Worm (Caenorhabditis elegans): Measurements from ENCODE around the gene K02D10.3.

K02D10.3 gene

ce11 chrIII:8795595-8796141, 23.9 kb upstream of the K02D10.3 start:
- TF ChIP-seq npax-4 (tag; optimal IDR thresholded peaks at IDR 0.05) (no peak), ceh-31 (tag; optimal IDR thresholded peaks at IDR 0.05) (peak; percentile 92), K02D7.2 (tag; optimal IDR thresholded peaks at IDR 0.05) (no peak), unc-42 (tag; optimal IDR thresholded peaks at IDR 0.05) (peak; percentile 69), dve-1 (tag; optimal IDR thresholded peaks at IDR 0.05) (peak; percentile 90), hlh-6 (tag; optimal IDR thresholded peaks at IDR 0.05) (peak; percentile 28), C08G9.2 (tag; optimal IDR thresholded peaks at IDR 0.05) (peak; percentile 60), ceh-19 (GFP tag; optimal IDR thresholded peaks at IDR 0.05) (no peak), nfya-1 (tag; optimal IDR thresholded peaks at IDR 0.05) (peak; percentile 96), ceh-24 (tag; optimal IDR thresholded peaks at IDR 0.05) (no peak), ref-2 (tag; optimal IDR thresholded peaks at IDR 0.05) (peak; percentile 87), unc-3 (GFP tag; conservative IDR thresholded peaks at IDR 0.05) (no peak), unc-3 (tag; optimal IDR thresholded peaks at IDR 0.05) (peak; percentile 17), ceh-2 (tag; optimal IDR thresholded peaks at IDR 0.05) (peak; percentile 54), rnt-1 (tag; optimal IDR thresholded peaks at IDR 0.05) (peak; percentile 89), gmeb-2 (tag; optimal IDR thresholded peaks at IDR 0.05) (no peak), hlh-30 (tag; optimal IDR thresholded peaks at IDR 0.05; ENCODE audit: insufficient read depth) (peak; percentile 80), sdc-2 (tag; optimal IDR thresholded peaks at IDR 0.05) (peak; percentile 10), zip-5 (tag; optimal IDR thresholded peaks at IDR 0.05) (no peak), ceh-30 (tag; optimal IDR thresholded peaks at IDR 0.05) (peak; percentile 60), elt-2 (tag; optimal IDR thresholded peaks at IDR 0.05) (peak; percentile 17), sox-2 (GFP tag; IDR thresholded peaks at IDR 0.05) (peak; percentile 75), ama-1 (optimal IDR thresholded peaks at IDR 0.05) (no peak), K09A11.1 (tag; optimal IDR thresholded peaks at IDR 0.05; ENCODE audit: insufficient read depth) (peak; percentile 33), che-1 (tag; optimal IDR thresholded peaks at IDR 0.05) (peak; percentile 10), unc-55 (GFP tag; optimal IDR thresholded peaks at IDR 0.05) (peak; percentile 91), F13H6.1 (tag; optimal IDR thresholded peaks at IDR 0.05) (peak; percentile 83), ets-4 (tag; optimal IDR thresholded peaks at IDR 0.05) (peak; percentile 25), pax-1 (tag; optimal IDR thresholded peaks at IDR 0.05) (no peak), ceh-18 (tag; optimal IDR thresholded peaks at IDR 0.05) (peak; percentile 90), pros-1 (tag; optimal IDR thresholded peaks at IDR 0.05) (peak; percentile 93), ceh-34 (tag; optimal IDR thresholded peaks at IDR 0.05) (peak; percentile 93), ceh-48 (tag; optimal IDR thresholded peaks at IDR 0.05) (peak; percentile 67), lim-6 (tag; optimal IDR thresholded peaks at IDR 0.05) (peak; percentile 3), ceh-14 (tag; optimal IDR thresholded peaks at IDR 0.05) (peak; percentile 75), sox-4 (tag; optimal IDR thresholded peaks at IDR 0.05) (no peak), pha-4 (tag; optimal IDR thresholded peaks at IDR 0.05) (no peak), syd-9 (tag; optimal IDR thresholded peaks at IDR 0.05) (peak; percentile 73), hlh-8 (tag; optimal IDR thresholded peaks at IDR 0.05) (peak; percentile 55), tbx-7 (tag; optimal IDR thresholded peaks at IDR 0.05) (peak; percentile 17), ceh-45 (GFP tag; IDR thresholded peaks at IDR 0.05) (no peak), madf-2 (tag; optimal IDR thresholded peaks at IDR 0.05) (peak; percentile 9), tbx-2 (tag; optimal IDR thresholded peaks at IDR 0.05) (peak; percentile 95), dmd-4 (tag; optimal IDR thresholded peaks at IDR 0.05; ENCODE audit: borderline replicate concordance) (peak; percentile 6)

ce11 chrIII:8794793-8795192, 23.0 kb upstream of the K02D10.3 start:
- no peak for TF ChIP-seq hlh-13 (GFP tag; optimal IDR thresholded peaks at IDR 0.05)
- peak; percentile 87 for TF ChIP-seq pros-1 (tag; optimal IDR thresholded peaks at IDR 0.05)
- TF ChIP-seq dve-1 (tag; optimal IDR thresholded peaks at IDR 0.05), result no peak
- TF ChIP-seq ets-4 (tag; optimal IDR thresholded peaks at IDR 0.05), result peak; percentile 42
- TF ChIP-seq unc-86 (tag; optimal IDR thresholded peaks at IDR 0.05), result no peak
- TF ChIP-seq nhr-232 (tag; optimal IDR thresholded peaks at IDR 0.05), result no peak
- no peak for TF ChIP-seq ceh-48 (tag; optimal IDR thresholded peaks at IDR 0.05)
- TF ChIP-seq hlh-30 (tag; optimal IDR thresholded peaks at IDR 0.05; ENCODE audit: insufficient read depth), result peak; percentile 3
- TF ChIP-seq odd-2 (tag; optimal IDR thresholded peaks at IDR 0.05), result no peak
- TF ChIP-seq fkh-10 (GFP tag; optimal IDR thresholded peaks at IDR 0.05), result no peak
- no peak for TF ChIP-seq ceh-14 (tag; optimal IDR thresholded peaks at IDR 0.05)
- no peak for TF ChIP-seq dmd-4 (tag; optimal IDR thresholded peaks at IDR 0.05; ENCODE audit: borderline replicate concordance)
- TF ChIP-seq F13H6.1 (tag; optimal IDR thresholded peaks at IDR 0.05), result peak; percentile 7
- no peak for TF ChIP-seq sox-2 (GFP tag; IDR thresholded peaks at IDR 0.05)
- TF ChIP-seq lin-11 (tag; optimal IDR thresholded peaks at IDR 0.05), result no peak
- TF ChIP-seq ceh-31 (tag; optimal IDR thresholded peaks at IDR 0.05), result peak; percentile 76
- TF ChIP-seq syd-9 (tag; optimal IDR thresholded peaks at IDR 0.05), result no peak
- peak; percentile 26 for TF ChIP-seq pha-2 (tag; optimal IDR thresholded peaks at IDR 0.05)
- TF ChIP-seq nhr-11 (tag; optimal IDR thresholded peaks at IDR 0.05), result no peak
- no peak for TF ChIP-seq hlh-15 (tag; optimal IDR thresholded peaks at IDR 0.05)
